Worm (Caenorhabditis elegans): Measurements from ENCODE around the gene oac-29.

DNA sequence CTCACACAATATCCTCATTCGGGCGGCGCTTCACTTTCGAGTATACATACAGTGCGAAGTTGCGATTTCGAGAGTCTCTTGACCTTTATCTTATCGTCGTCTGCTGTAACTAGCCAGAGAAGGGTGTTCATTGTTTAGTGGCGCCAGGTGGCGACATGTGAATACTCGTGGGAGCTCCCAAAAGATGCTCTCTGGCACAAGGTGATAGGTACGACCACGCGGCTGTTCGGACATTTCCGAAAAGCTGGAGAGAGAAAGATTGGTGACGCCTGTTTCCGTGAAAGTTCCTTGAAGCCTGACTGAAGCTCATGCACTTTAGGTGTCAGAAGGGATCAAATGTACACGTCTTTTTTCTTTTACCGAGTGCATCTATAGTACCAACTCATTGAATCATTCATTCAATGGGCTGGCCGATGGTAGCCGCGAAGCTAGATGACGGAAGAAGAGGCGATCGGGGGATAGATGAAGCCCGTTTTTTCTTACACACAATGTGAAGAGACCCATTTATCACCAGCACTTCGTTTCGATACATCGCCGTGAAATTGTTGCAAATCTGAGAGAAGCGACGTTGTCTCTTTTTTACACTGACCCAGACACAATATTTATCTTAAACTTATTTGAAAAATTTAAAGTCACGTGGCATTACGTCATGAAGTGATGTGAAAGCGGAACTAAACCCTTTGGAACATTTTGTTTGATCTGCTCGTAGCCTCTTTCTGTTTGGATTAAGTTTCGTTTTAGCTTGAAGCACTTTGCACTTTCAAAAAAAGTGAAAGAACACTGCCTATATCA is 32.0 kb upstream of the oac-29 start:
- TF ChIP-seq him-1 (tag; optimal IDR thresholded peaks at IDR 0.05) (no peak), W03F9.2 (tag; optimal IDR thresholded peaks at IDR 0.05) (no peak), dao-5 (tag; optimal IDR thresholded peaks at IDR 0.05) (no peak)

All from whole organism, L4/young adult.